Worm (Caenorhabditis elegans): ENCODE measurements around the gene scb-1.

DNA sequence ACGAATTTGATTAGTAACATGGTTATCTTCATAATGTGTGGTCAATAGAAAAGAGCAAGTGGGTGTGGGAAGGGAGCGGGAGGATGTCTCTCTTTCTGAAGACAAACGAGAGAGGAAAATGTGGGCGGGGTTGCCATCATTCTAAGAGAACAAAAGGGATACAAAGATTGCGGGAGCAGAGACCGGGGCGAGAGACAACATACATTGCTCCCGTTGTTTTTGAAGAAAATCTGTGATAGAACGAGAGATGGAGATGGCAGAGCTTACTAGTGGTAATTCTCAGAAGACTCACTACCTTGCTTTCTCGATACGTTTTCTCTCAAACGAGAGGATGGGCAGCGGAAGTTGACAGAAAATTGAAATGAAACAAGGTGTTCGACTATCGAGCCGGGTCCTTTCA, 46.2 kb downstream of the scb-1 start:
- no peak for TF ChIP-seq cog-1 (tag; optimal IDR thresholded peaks at IDR 0.05)
- TF ChIP-seq ref-1 (GFP tag; conservative IDR thresholded peaks at IDR 0.05): no peak
- TF ChIP-seq flt-1 (GFP tag; IDR thresholded peaks at IDR 0.05): no peak
- no peak for TF ChIP-seq ztf-29 (GFP tag; IDR thresholded peaks at IDR 0.05)

Measured in whole organism, midembryonic.